Fruit fly (Drosophila melanogaster): ENCODE results near the gene CG17560.

dm6 chr3R:16643591-16643990, 25.8 kb downstream of the CG17560 start, which contains the start of gene Arl6IP1:
- no peak for TF ChIP-seq tj (GFP tag; optimal IDR thresholded peaks at IDR 0.05)
- TF ChIP-seq CG5204 (GFP tag; optimal IDR thresholded peaks at IDR 0.05) = no peak
- no peak for TF ChIP-seq Mnt (GFP tag; optimal IDR thresholded peaks at IDR 0.05)
